Worm (Caenorhabditis elegans): Measurements from ENCODE around the gene sfxn-5.
A peak's percentile ranks its signal among the peaks of the same experiment; 100 is the strongest.

ce11 chrII:8136818-8137217 is 32.0 kb upstream of the sfxn-5 start, which contains the start of gene ctns-1:
- TF ChIP-seq ceh-82 (tag; optimal IDR thresholded peaks at IDR 0.05), result no peak
- TF ChIP-seq nhr-237 (tag; optimal IDR thresholded peaks at IDR 0.05), result no peak
- no peak for TF ChIP-seq ztf-11 (tag; optimal IDR thresholded peaks at IDR 0.05)
- TF ChIP-seq ama-1 (optimal IDR thresholded peaks at IDR 0.05), result no peak
- TF ChIP-seq pha-4 (GFP tag; IDR thresholded peaks at IDR 0.05), result no peak
- TF ChIP-seq pha-4 (tag; optimal IDR thresholded peaks at IDR 0.05), result no peak
- TF ChIP-seq ces-1 (GFP tag; optimal IDR thresholded peaks at IDR 0.05), result no peak
- TF ChIP-seq lin-38 (GFP tag; IDR thresholded peaks at IDR 0.05), result peak; percentile 10; the same call in 1 of the 2 replicates
- no peak for TF ChIP-seq tag-97 (GFP tag; IDR thresholded peaks at IDR 0.05)
- TF ChIP-seq zag-1 (tag; optimal IDR thresholded peaks at IDR 0.05), result no peak
- TF ChIP-seq mdl-1 (tag; optimal IDR thresholded peaks at IDR 0.05), result no peak
- TF ChIP-seq lsy-2 (tag; optimal IDR thresholded peaks at IDR 0.05), result no peak
- TF ChIP-seq Y5F2A.4 (GFP tag; optimal IDR thresholded peaks at IDR 0.05), result no peak
- TF ChIP-seq F44E2.7 (GFP tag; IDR thresholded peaks at IDR 0.05), result no peak
- no peak for TF ChIP-seq Y105C5A.15 (GFP tag; IDR thresholded peaks at IDR 0.05)
